Worm (Caenorhabditis elegans): ENCODE measurements around the gene T02E9.5.

DNA sequence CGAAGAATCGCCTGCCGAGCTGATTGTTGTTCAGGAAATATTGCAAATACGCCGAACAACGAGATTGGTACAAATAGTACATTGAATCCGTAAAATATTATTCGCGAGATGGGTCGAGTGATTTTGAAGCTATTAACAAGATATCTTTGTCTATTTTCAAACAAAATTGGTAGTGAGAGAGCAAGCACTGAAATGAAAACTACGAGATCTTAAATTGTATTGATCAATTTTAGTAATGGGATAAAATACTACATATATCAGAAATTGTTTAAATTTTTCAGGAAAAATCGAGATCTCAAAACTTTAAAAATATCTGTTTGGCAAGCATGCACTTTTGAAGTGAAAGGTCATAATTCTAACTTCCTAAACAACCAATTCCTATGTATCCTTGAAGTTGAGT is 37.8 kb upstream of the T02E9.5 start:
- TF ChIP-seq ztf-4 (tag; optimal IDR thresholded peaks at IDR 0.05) (no peak), nhr-28 (tag; optimal IDR thresholded peaks at IDR 0.05) (no peak), daf-12 (tag; optimal IDR thresholded peaks at IDR 0.05) (no peak), egl-27 (tag; optimal IDR thresholded peaks at IDR 0.05) (no peak), unc-62 (GFP tag; optimal IDR thresholded peaks at IDR 0.05) (no peak), pqm-1 (tag; optimal IDR thresholded peaks at IDR 0.05) (no peak), nhr-11 (tag; optimal IDR thresholded peaks at IDR 0.05) (no peak), nhr-43 (tag; optimal IDR thresholded peaks at IDR 0.05; ENCODE audit: poor library complexity, severe bottlenecking) (no peak), nhr-77 (tag; optimal IDR thresholded peaks at IDR 0.05) (no peak)
